Worm (Caenorhabditis elegans) whole organism, late embryonic: ENCODE data around the gene srd-10.

Experiments used
- C08G9.2 ChIP-seq: sonication (generic microtip); optimal IDR thresholded peaks from 2 replicates; lab custom pipeline; 2016; ENCODE audit warnings: mild to moderate bottlenecking, missing genetic modification characterization, moderate library complexity, missing compliant biosample characterization
- C38D4.7 ChIP-seq: fragments of 200-800 bp; sonication (Bioruptor generic); optimal IDR thresholded peaks from 2 replicates; lab custom pipeline; 2018; ENCODE audit warnings: mild to moderate bottlenecking, missing genetic modification characterization, moderate library complexity, missing compliant biosample characterization
- K02D7.2 ChIP-seq: sonication (generic microtip); optimal IDR thresholded peaks from 2 replicates; lab custom pipeline; 2017; ENCODE audit warnings: mild to moderate bottlenecking, missing genetic modification characterization, missing compliant biosample characterization
- K09A11.1 ChIP-seq: sonication (generic microtip); optimal IDR thresholded peaks from 2 replicates; lab custom pipeline; 2017; ENCODE audit warnings: antibody characterized with exemption, mild to moderate bottlenecking, missing genetic modification characterization, missing compliant biosample characterization; ENCODE audit not compliant: insufficient read depth
- ahr-1 ChIP-seq: sonication (generic microtip); optimal IDR thresholded peaks from 2 replicates; lab custom pipeline; 2016; ENCODE audit warnings: missing genetic modification characterization, missing compliant biosample characterization
- ama-1 ChIP-seq: fragments of 150-350 bp; optimal IDR thresholded peaks from 2 replicates; lab custom pipeline; 2014
- ceh-19 ChIP-seq: fragments of 200-800 bp; sonication (Bioruptor generic); optimal IDR thresholded peaks from 2 replicates; lab custom pipeline; 2018; ENCODE audit warnings: mild to moderate bottlenecking, missing genetic modification characterization, missing compliant biosample characterization
- ceh-2 ChIP-seq: sonication (generic microtip); optimal IDR thresholded peaks from 2 replicates; lab custom pipeline; 2016; ENCODE audit warnings: missing genotype, missing genetic modification characterization, missing compliant biosample characterization
- ceh-22 ChIP-seq: sonication (generic microtip); optimal IDR thresholded peaks from 2 replicates; lab custom pipeline; 2017; ENCODE audit warnings: missing biosample characterization, missing genetic modification characterization
- ceh-30 ChIP-seq: fragments of 150-350 bp; optimal IDR thresholded peaks from 2 replicates; lab custom pipeline; 2014; ENCODE audit warnings: missing biosample characterization, missing genetic modification characterization
- ceh-31 ChIP-seq: sonication (generic microtip); optimal IDR thresholded peaks from 2 replicates; lab custom pipeline; 2016; ENCODE audit warnings: missing genetic modification characterization, missing compliant biosample characterization
- ceh-34 ChIP-seq: sonication (generic microtip); optimal IDR thresholded peaks from 2 replicates; lab custom pipeline; 2016; ENCODE audit warnings: mild to moderate bottlenecking, missing genetic modification characterization, missing compliant biosample characterization
- ceh-45 ChIP-seq: fragments of 200-800 bp; sonication (Bioruptor generic); IDR thresholded peaks from 2 replicates; pipeline ENCODE4 v1.3.6; 2022; ENCODE audit warnings: missing genetic modification reagents, missing genetic modification characterization, missing compliant biosample characterization
- ceh-48 ChIP-seq: sonication (generic microtip); optimal IDR thresholded peaks from 2 replicates; lab custom pipeline; 2016; ENCODE audit warnings: missing genetic modification characterization, inconsistent platforms, missing compliant biosample characterization
- ceh-9 ChIP-seq: sonication (generic microtip); optimal IDR thresholded peaks from 2 replicates; lab custom pipeline; 2016; ENCODE audit warnings: mild to moderate bottlenecking, missing genetic modification characterization, inconsistent platforms, missing compliant biosample characterization
- dmd-4 ChIP-seq: sonication (generic microtip); optimal IDR thresholded peaks from 2 replicates; lab custom pipeline; 2016; ENCODE audit warnings: borderline replicate concordance, missing genetic modification characterization, missing compliant biosample characterization
- eyg-1 ChIP-seq: sonication (generic microtip); optimal IDR thresholded peaks from 2 replicates; lab custom pipeline; 2016; ENCODE audit warnings: missing genotype, missing genetic modification characterization, missing compliant biosample characterization
- fkh-6 ChIP-seq: sonication (generic microtip); optimal IDR thresholded peaks from 2 replicates; lab custom pipeline; 2016; ENCODE audit warnings: missing genetic modification characterization, missing compliant biosample characterization
- gmeb-2 ChIP-seq: sonication (generic microtip); optimal IDR thresholded peaks from 2 replicates; lab custom pipeline; 2016; ENCODE audit warnings: missing genetic modification characterization, inconsistent platforms, missing compliant biosample characterization
- hlh-13 ChIP-seq: fragments of 200-800 bp; sonication (Bioruptor generic); optimal IDR thresholded peaks from 2 replicates; lab custom pipeline; 2018; ENCODE audit warnings: mild to moderate bottlenecking, missing genetic modification characterization, missing compliant biosample characterization
- lim-6 ChIP-seq: sonication (generic microtip); optimal IDR thresholded peaks from 2 replicates; lab custom pipeline; 2016; ENCODE audit warnings: missing genetic modification characterization, missing compliant biosample characterization
- mec-3 ChIP-seq: sonication (generic microtip); optimal IDR thresholded peaks from 2 replicates; lab custom pipeline; 2016; ENCODE audit warnings: borderline replicate concordance, missing genetic modification characterization, missing compliant biosample characterization
- nfya-1 ChIP-seq: sonication (generic microtip); optimal IDR thresholded peaks from 2 replicates; lab custom pipeline; 2017; ENCODE audit warnings: missing genetic modification characterization, mild to moderate bottlenecking, missing compliant biosample characterization, antibody characterized with exemption, moderate library complexity
- nhr-232 ChIP-seq: sonication (generic microtip); optimal IDR thresholded peaks from 2 replicates; lab custom pipeline; 2016; ENCODE audit warnings: missing genetic modification characterization, missing compliant biosample characterization
- npax-4 ChIP-seq: sonication (generic microtip); optimal IDR thresholded peaks from 2 replicates; lab custom pipeline; 2016; ENCODE audit warnings: missing genetic modification characterization, missing compliant biosample characterization
- pag-3 ChIP-seq: sonication (generic microtip); optimal IDR thresholded peaks from 2 replicates; lab custom pipeline; 2016; ENCODE audit warnings: missing compliant biosample characterization, missing genetic modification characterization, borderline replicate concordance
- pat-9 ChIP-seq: fragments of 200-800 bp; sonication (Bioruptor generic); optimal IDR thresholded peaks from 2 replicates; lab custom pipeline; 2018; ENCODE audit warnings: mild to moderate bottlenecking, missing genetic modification characterization, moderate library complexity, missing compliant biosample characterization
- pax-1 ChIP-seq: fragments of 150-350 bp; optimal IDR thresholded peaks from 2 replicates; lab custom pipeline; 2014; ENCODE audit warnings: missing biosample characterization, missing genetic modification characterization
- pha-2 ChIP-seq: sonication (generic microtip); optimal IDR thresholded peaks from 2 replicates; lab custom pipeline; 2017; ENCODE audit warnings: mild to moderate bottlenecking, missing genetic modification characterization, missing compliant biosample characterization
- pqm-1 ChIP-seq: sonication (generic microtip); optimal IDR thresholded peaks from 2 replicates; lab custom pipeline; 2016; ENCODE audit warnings: missing genetic modification characterization, missing compliant biosample characterization
- pros-1 ChIP-seq: fragments of 150-350 bp; optimal IDR thresholded peaks from 2 replicates; lab custom pipeline; 2014; ENCODE audit warnings: missing biosample characterization, missing genetic modification reagents, missing genetic modification characterization
- rnt-1 ChIP-seq: sonication (generic microtip); optimal IDR thresholded peaks from 2 replicates; lab custom pipeline; 2016; ENCODE audit warnings: missing genetic modification characterization, missing compliant biosample characterization
- sdc-2 ChIP-seq: sonication (generic microtip); optimal IDR thresholded peaks from 2 replicates; lab custom pipeline; 2016; ENCODE audit warnings: missing genotype, missing genetic modification characterization, missing compliant biosample characterization
- sox-2 ChIP-seq: fragments of 200-800 bp; sonication (Bioruptor generic); IDR thresholded peaks from 2 replicates; pipeline ENCODE4 v1.3.6; 2022; ENCODE audit warnings: missing genetic modification reagents, missing genetic modification characterization, missing compliant biosample characterization
- sox-4 ChIP-seq: sonication (generic microtip); optimal IDR thresholded peaks from 2 replicates; lab custom pipeline; 2017; ENCODE audit warnings: mild to moderate bottlenecking, missing genetic modification characterization, inconsistent platforms, missing compliant biosample characterization
- unc-42 ChIP-seq: sonication (generic microtip); optimal IDR thresholded peaks from 2 replicates; lab custom pipeline; 2016; ENCODE audit warnings: missing genotype, missing genetic modification characterization, missing compliant biosample characterization
- unc-55 ChIP-seq: sonication (generic microtip); optimal IDR thresholded peaks from 2 replicates; lab custom pipeline; 2017; ENCODE audit warnings: missing biosample characterization, missing genetic modification reagents, missing genetic modification characterization
- ztf-16 ChIP-seq: sonication (generic microtip); optimal IDR thresholded peaks from 2 replicates; lab custom pipeline; 2017; ENCODE audit warnings: missing genetic modification characterization, missing compliant biosample characterization

The srd-10 gene

ce11 chrIV:13549350-13549749 is 25.5 kb upstream of the srd-10 start (continued):
- peak; percentile 26 for TF ChIP-seq npax-4 (tag; lab: Kevin White, UChicago)
- TF ChIP-seq ceh-34 (tag; lab: Kevin White, UChicago) = peak; percentile 26
- TF ChIP-seq pag-3 (tag; lab: Kevin White, UChicago) = no peak
- no peak for TF ChIP-seq sdc-2 (tag; lab: Kevin White, UChicago)
- no peak for TF ChIP-seq ceh-22
- no peak for TF ChIP-seq ceh-30 (tag; lab: Kevin White, UChicago)
- TF ChIP-seq rnt-1 (tag; lab: Kevin White, UChicago) = peak; percentile 1
- TF ChIP-seq eyg-1 (tag; lab: Kevin White, UChicago) = no peak
- TF ChIP-seq pros-1 (tag; lab: Kevin White, UChicago) = no peak
- no peak for TF ChIP-seq pax-1
- TF ChIP-seq K02D7.2 = peak; percentile 20
- peak; percentile 72 for TF ChIP-seq ceh-31 (tag; lab: Kevin White, UChicago)
- TF ChIP-seq ceh-9 (tag; lab: Kevin White, UChicago) = no peak
- no peak for TF ChIP-seq unc-55
- TF ChIP-seq ceh-19 (GFP tag; lab: Kevin White, UChicago) = no peak
- no peak for TF ChIP-seq ahr-1 (tag; lab: Kevin White, UChicago)
- TF ChIP-seq nhr-232 (tag; lab: Kevin White, UChicago) = no peak
- no peak for TF ChIP-seq pat-9 (tag; lab: Kevin White, UChicago)
- no peak for TF ChIP-seq sox-2
- TF ChIP-seq sox-4 (tag; lab: Kevin White, UChicago) = peak; percentile 47
- TF ChIP-seq K09A11.1 (tag; lab: Kevin White, UChicago) = no peak
- no peak for TF ChIP-seq ceh-2

ce11 chrIV:13554350-13554749 is 20.5 kb upstream of the srd-10 start:
- TF ChIP-seq pqm-1 (tag; lab: Kevin White, UChicago) (no peak), unc-42 (tag; lab: Kevin White, UChicago) (peak; percentile 8)
- TF ChIP-seq, all 69 proteins: peak for 1

ce11 chrIV:13555508-13555907 is 19.3 kb upstream of the srd-10 start:
- TF ChIP-seq unc-42 (tag; lab: Kevin White, UChicago) (peak; percentile 68), hlh-13 (no peak)

- TF ChIP-seq fkh-6 (tag; lab: Kevin White, UChicago) (no peak), C08G9.2 (tag; lab: Kevin White, UChicago) (no peak), ceh-2 (no peak), npax-4 (tag; lab: Kevin White, UChicago) (no peak), sox-2 (no peak), ceh-19 (GFP tag; lab: Kevin White, UChicago) (no peak), rnt-1 (tag; lab: Kevin White, UChicago) (no peak), ceh-48 (tag; lab: Kevin White, UChicago) (no peak), ztf-16 (no peak), nfya-1 (no peak), gmeb-2 (tag; lab: Kevin White, UChicago) (no peak), lim-6 (tag; lab: Kevin White, UChicago) (no peak)
Measured at ce11 chrIV:13557393-13557792, 17.4 kb upstream of the srd-10 start.

- TF ChIP-seq unc-42 (tag; lab: Kevin White, UChicago) = no peak
- no peak for TF ChIP-seq K09A11.1 (tag; lab: Kevin White, UChicago)
- no peak for TF ChIP-seq pha-2 (tag; lab: Kevin White, UChicago)
- no peak for TF ChIP-seq unc-55
- no peak for TF ChIP-seq ceh-45 (GFP tag; lab: Robert Waterston, UW)
- no peak for TF ChIP-seq rnt-1 (tag; lab: Kevin White, UChicago)
- no peak for TF ChIP-seq ceh-9 (tag; lab: Kevin White, UChicago)
- TF ChIP-seq pag-3 (tag; lab: Kevin White, UChicago) = no peak
- TF ChIP-seq C38D4.7 (GFP tag; lab: Kevin White, UChicago) = no peak
- TF ChIP-seq ama-1 (lab: Kevin White, UChicago) = no peak
- TF ChIP-seq mec-3 (tag; lab: Kevin White, UChicago) = no peak
- TF ChIP-seq dmd-4 (tag; lab: Kevin White, UChicago) = no peak
Measured at ce11 chrIV:13559020-13559419, 15.8 kb upstream of the srd-10 start.
